Fruit fly (Drosophila melanogaster) whole organism, wandering third instar larva: ENCODE data around the gene JhI-21.

Source experiments
- brk ChIP-seq: fragments of 200-800 bp; sonication (Bioruptor generic); optimal IDR thresholded peaks from 2 replicates; lab custom pipeline; 2016; ENCODE audit warnings: missing biosample characterization, mild to moderate bottlenecking, missing genetic modification characterization
- jim ChIP-seq: fragments of 175-275, 200-325 bp; sonication (Bioruptor generic); optimal IDR thresholded peaks from 2 replicates; lab custom pipeline; 2016; ENCODE audit warnings: missing biosample characterization, mild to moderate bottlenecking, missing genetic modification characterization
- lola ChIP-seq: fragments of >200 bp; optimal IDR thresholded peaks from 2 replicates; lab custom pipeline; 2017; ENCODE audit warnings: missing biosample characterization, missing genetic modification characterization
- sv ChIP-seq: fragments of 200-800 bp; sonication (Bioruptor generic); optimal IDR thresholded peaks from 3 replicates; lab custom pipeline; 2016; ENCODE audit warnings: missing biosample characterization, missing genetic modification characterization

- peak; percentile 83 for TF ChIP-seq brk (GFP tag; lab: Kevin White, UChicago)
- no peak for TF ChIP-seq lola
- TF ChIP-seq jim, result peak; percentile 71
- TF ChIP-seq sv (GFP tag; lab: Kevin White, UChicago), result peak; percentile 64
Observed at dm6 chr2L:12044613-12045350, 11.1 kb downstream of the JhI-21 start, which contains the start of gene CG6785.
